Fruit fly (Drosophila melanogaster) ovary, adult (tissue): Measurements from ENCODE around the gene GXIVsPLA2.

Source experiments
- CG17801 ChIP-seq: fragments of 200-800 bp; optimal IDR thresholded peaks from 2 replicates; lab custom pipeline; 2019; ENCODE audit warnings: missing biosample characterization, mild to moderate bottlenecking, missing genetic modification characterization, moderate library complexity; ENCODE audit not compliant: partially characterized antibody

The GXIVsPLA2 gene

DNA sequence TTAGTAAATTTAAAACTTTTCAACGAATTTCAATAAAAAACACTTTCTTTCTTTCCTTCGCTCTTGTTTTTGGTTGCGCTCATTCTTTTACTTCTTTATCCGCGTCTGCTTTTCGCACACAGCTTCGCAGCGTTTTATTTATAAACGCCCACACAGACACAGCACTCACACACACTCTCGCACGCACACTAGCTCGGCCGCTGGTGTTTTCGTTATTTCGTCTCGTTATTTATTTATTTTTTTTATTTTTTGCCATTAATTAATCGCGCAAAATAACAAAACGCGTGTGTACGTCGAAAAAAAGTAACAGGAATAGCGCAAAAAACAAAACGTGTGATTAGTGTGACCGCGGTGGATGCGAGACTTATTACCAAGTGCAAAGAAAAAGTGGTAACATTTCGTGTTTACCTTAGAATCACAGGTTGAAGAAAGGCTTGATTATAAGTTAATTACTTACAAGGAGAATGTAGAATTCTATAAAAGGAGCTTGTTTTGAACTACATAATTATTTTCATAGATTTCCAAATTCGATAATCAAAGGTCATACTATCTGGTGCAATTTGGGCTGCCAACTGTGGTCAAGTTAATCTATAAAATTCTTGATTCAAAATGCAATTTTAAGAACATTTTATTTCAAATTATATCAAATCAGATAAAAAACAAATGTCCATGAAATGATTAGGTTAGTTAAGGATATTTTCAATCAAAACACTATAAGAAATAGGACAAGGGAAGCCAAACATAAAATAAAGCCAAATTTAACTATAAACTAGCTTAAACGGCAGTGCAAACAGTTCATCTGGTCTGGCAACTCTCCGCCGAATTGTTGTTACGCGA is 49.7 kb downstream of the GXIVsPLA2 start, which contains the start of the genes hzg and mRpS31:
TSS of gene hzg (minus strand) at position 336 of the 837 bp plus-strand sequence.
TSS of gene mRpS31 (plus strand) at position 793 of the 837 bp plus-strand sequence.
- TF ChIP-seq CG17801 (GFP tag; lab: Kevin White, UChicago): peak; percentile 68
